Worm (Caenorhabditis elegans) whole organism, L4 larva: ENCODE results near the gene klp-3.

Experiments used
- nhr-28 ChIP-seq: fragments of 150-350 bp; optimal IDR thresholded peaks from 2 replicates; lab custom pipeline; 2014; ENCODE audit warnings: missing biosample characterization, missing genetic modification characterization
- rbr-2 ChIP-seq: sonication (generic microtip); optimal IDR thresholded peaks from 2 replicates; lab custom pipeline; 2016; ENCODE audit warnings: missing genotype, missing genetic modification characterization, missing compliant biosample characterization
- skn-1 ChIP-seq: fragments of 150-350 bp; optimal IDR thresholded peaks from 2 replicates; lab custom pipeline; 2014; ENCODE audit warnings: missing biosample characterization, missing genetic modification characterization
- unc-62 ChIP-seq, 3 experiments: fragments of 150-350 bp in 1 of 3; sonication (generic microtip); optimal IDR thresholded peaks in 2 of 3; peaks in 1 of 3; 1 replicate in 1 of 3; 2 replicates in 2 of 3; lab custom pipeline; 2014 to 2017; ENCODE audit warnings: missing biosample characterization in 3 of 3, missing genetic modification characterization in 3 of 3, missing genetic modification reagents in 3 of 3, missing genotype in 1 of 3

DNA sequence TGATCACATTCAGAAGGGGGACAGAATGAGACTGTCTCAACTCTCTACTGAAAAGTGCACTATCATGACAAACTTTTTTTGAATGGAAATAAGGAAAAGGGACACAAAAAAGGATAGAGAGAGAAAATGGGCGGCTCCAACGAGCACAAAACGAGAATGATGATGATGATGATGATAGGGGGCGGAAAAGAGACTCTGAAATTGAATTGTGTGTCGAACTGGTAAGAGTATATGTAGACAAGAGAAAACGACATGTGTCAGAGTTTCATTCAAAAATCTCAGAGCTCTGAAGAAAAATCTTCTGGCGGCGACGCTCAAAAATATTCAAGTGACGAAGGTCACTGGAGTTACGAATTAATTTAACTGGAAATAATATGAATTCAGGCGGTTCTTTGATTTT is 46.9 kb upstream of the klp-3 start:
- TF ChIP-seq nhr-28 (tag; lab: Kevin White, UChicago) (no peak), rbr-2 (no peak), unc-62 (GFP tag; optimal IDR thresholded peaks at IDR 0.05 in 1 of 2; lab: Kevin White, UChicago) (no peak), unc-62 (tag; optimal IDR thresholded peaks at IDR 0.05; lab: Kevin White, UChicago) (no peak), skn-1 (tag; lab: Kevin White, UChicago) (no peak)
